Worm (Caenorhabditis elegans) whole organism, mixed stage, embryonic: ENCODE measurements around the gene srd-5.

Source experiments
- M03D4.4 ChIP-seq: sonication (generic microtip); optimal IDR thresholded peaks from 2 replicates; lab custom pipeline; 2017; ENCODE audit warnings: mild to moderate bottlenecking, missing genetic modification characterization, missing compliant biosample characterization
- bed-3 ChIP-seq: fragments of 200-800 bp; sonication (Bioruptor generic); optimal IDR thresholded peaks from 3 replicates; lab custom pipeline; 2018; ENCODE audit warnings: mild to moderate bottlenecking, missing genetic modification characterization, moderate library complexity, missing compliant biosample characterization
- blmp-1 ChIP-seq: fragments of 150-350 bp; optimal IDR thresholded peaks from 2 replicates; lab custom pipeline; 2014; ENCODE audit warnings: missing biosample characterization, missing genetic modification characterization
- ceh-39 ChIP-seq: fragments of 150-350 bp; optimal IDR thresholded peaks from 2 replicates; lab custom pipeline; 2014; ENCODE audit warnings: missing biosample characterization, missing genetic modification characterization
- ceh-43 ChIP-seq: fragments of 200-800 bp; sonication (Bioruptor generic); optimal IDR thresholded peaks from 2 replicates; lab custom pipeline; 2018; ENCODE audit warnings: mild to moderate bottlenecking, missing genetic modification characterization, moderate library complexity, missing compliant biosample characterization
- ceh-83 ChIP-seq: fragments of 200-800 bp; sonication (Bioruptor generic); optimal IDR thresholded peaks from 2 replicates; lab custom pipeline; 2018; ENCODE audit warnings: mild to moderate bottlenecking, missing genetic modification characterization, missing compliant biosample characterization
- ces-1 ChIP-seq: fragments of 150-350 bp; optimal IDR thresholded peaks from 2 replicates; lab custom pipeline; 2014; ENCODE audit warnings: missing biosample characterization, missing genetic modification reagents, missing genetic modification characterization
- cnd-1 ChIP-seq: fragments of 200-800 bp; sonication (Bioruptor generic); optimal IDR thresholded peaks from 2 replicates; lab custom pipeline; 2018; ENCODE audit warnings: mild to moderate bottlenecking, missing genetic modification characterization, missing compliant biosample characterization
- drap-1 ChIP-seq: fragments of 200-800 bp; sonication (Bioruptor generic); optimal IDR thresholded peaks from 3 replicates; lab custom pipeline; 2018; ENCODE audit warnings: mild to moderate bottlenecking, missing genetic modification characterization, missing compliant biosample characterization
- elt-1 ChIP-seq: sonication (generic microtip); optimal IDR thresholded peaks from 2 replicates; lab custom pipeline; 2017; ENCODE audit warnings: missing genetic modification characterization, mild to moderate bottlenecking, missing compliant biosample characterization, antibody characterized with exemption, moderate library complexity, borderline replicate concordance; ENCODE audit not compliant: insufficient read depth
- elt-3 ChIP-seq: fragments of 150-350 bp; optimal IDR thresholded peaks from 2 replicates; lab custom pipeline; 2014; ENCODE audit warnings: missing biosample characterization, missing genetic modification characterization
- flh-1 ChIP-seq: fragments of 200-800 bp; sonication (Bioruptor generic); optimal IDR thresholded peaks from 2 replicates; lab custom pipeline; 2018; ENCODE audit warnings: mild to moderate bottlenecking, missing genetic modification characterization, moderate library complexity, missing compliant biosample characterization
- ham-2 ChIP-seq: fragments of 200-800 bp; sonication (Bioruptor generic); optimal IDR thresholded peaks from 2 replicates; lab custom pipeline; 2018; ENCODE audit warnings: mild to moderate bottlenecking, missing genetic modification characterization, missing compliant biosample characterization
- hlh-1 ChIP-seq: fragments of 150-350 bp; optimal IDR thresholded peaks from 2 replicates; lab custom pipeline; 2014; ENCODE audit warnings: missing biosample characterization, missing genetic modification reagents, missing genetic modification characterization
- lin-13 ChIP-seq: fragments of 150-350 bp; optimal IDR thresholded peaks from 2 replicates; lab custom pipeline; 2014; ENCODE audit warnings: missing biosample characterization, missing genetic modification characterization
- lin-32 ChIP-seq: fragments of 200-800 bp; sonication (Bioruptor generic); optimal IDR thresholded peaks from 2 replicates; lab custom pipeline; 2018; ENCODE audit warnings: mild to moderate bottlenecking, missing genetic modification characterization, missing compliant biosample characterization
- lsy-2 ChIP-seq: fragments of 150-350 bp; optimal IDR thresholded peaks from 2 replicates; lab custom pipeline; 2014; ENCODE audit warnings: missing biosample characterization, missing genetic modification characterization
- mab-5 ChIP-seq: fragments of 150-350 bp; optimal IDR thresholded peaks from 2 replicates; lab custom pipeline; 2014; ENCODE audit warnings: missing biosample characterization, missing genetic modification characterization
- mep-1 ChIP-seq: fragments of 150-350 bp; optimal IDR thresholded peaks from 2 replicates; lab custom pipeline; 2017; ENCODE audit warnings: missing biosample characterization, missing genetic modification reagents, missing genetic modification characterization, inconsistent platforms
- mls-2 ChIP-seq: sonication (generic microtip); optimal IDR thresholded peaks from 2 replicates; lab custom pipeline; 2016; ENCODE audit warnings: mild to moderate bottlenecking, missing genetic modification characterization, moderate library complexity, missing compliant biosample characterization
- nhr-2 ChIP-seq: fragments of 150-350 bp; optimal IDR thresholded peaks from 2 replicates; lab custom pipeline; 2014; ENCODE audit warnings: missing biosample characterization, missing genetic modification characterization
- nhr-237 ChIP-seq: fragments of 150-350 bp; optimal IDR thresholded peaks from 2 replicates; lab custom pipeline; 2014; ENCODE audit warnings: missing biosample characterization, missing genetic modification characterization
- nhr-28 ChIP-seq: fragments of 150-350 bp; optimal IDR thresholded peaks from 2 replicates; lab custom pipeline; 2014; ENCODE audit warnings: missing biosample characterization, missing genetic modification characterization
- nhr-76 ChIP-seq: sonication (generic microtip); optimal IDR thresholded peaks from 2 replicates; lab custom pipeline; 2017; ENCODE audit warnings: missing biosample characterization, missing genetic modification characterization
- pha-4 ChIP-seq: fragments of 150-350 bp; optimal IDR thresholded peaks from 2 replicates; lab custom pipeline; 2018; ENCODE audit warnings: missing biosample characterization, missing genetic modification reagents, missing genetic modification characterization
- sem-2 ChIP-seq: fragments of 200-800 bp; sonication (Bioruptor generic); optimal IDR thresholded peaks from 2 replicates; lab custom pipeline; 2018; ENCODE audit warnings: mild to moderate bottlenecking, missing genetic modification characterization, missing compliant biosample characterization
- sptf-1 ChIP-seq: sonication (generic microtip); optimal IDR thresholded peaks from 2 replicates; lab custom pipeline; 2017; ENCODE audit warnings: mild to moderate bottlenecking, missing genetic modification characterization, moderate library complexity, missing compliant biosample characterization
- unc-120 ChIP-seq: sonication (generic microtip); optimal IDR thresholded peaks from 2 replicates; lab custom pipeline; 2017; ENCODE audit warnings: missing genetic modification characterization, missing compliant biosample characterization; ENCODE audit not compliant: poor library complexity, severe bottlenecking
- unc-39 ChIP-seq: fragments of 150-350 bp; optimal IDR thresholded peaks from 2 replicates; lab custom pipeline; 2014; ENCODE audit warnings: missing biosample characterization, missing genetic modification characterization
- unc-62 ChIP-seq: fragments of 150-350 bp; optimal IDR thresholded peaks from 2 replicates; lab custom pipeline; 2014; ENCODE audit warnings: missing biosample characterization, missing genetic modification reagents, missing genetic modification characterization
- zip-8 ChIP-seq: fragments of 150-350 bp; optimal IDR thresholded peaks from 2 replicates; lab custom pipeline; 2014; ENCODE audit warnings: missing biosample characterization, missing genetic modification characterization
- ztf-11 ChIP-seq: fragments of 150-350 bp; optimal IDR thresholded peaks from 2 replicates; lab custom pipeline; 2014; ENCODE audit warnings: missing biosample characterization, missing genetic modification characterization

Gene srd-5

ce11 chrIV:5658225-5658624, 16.1 kb downstream of the srd-5 start:
- peak; percentile 19 for TF ChIP-seq ces-1 (GFP tag; lab: Kevin White, UChicago)
- no peak for TF ChIP-seq ceh-43 (GFP tag; lab: Kevin White, UChicago)

ce11 chrIV:5657126-5657666, 17.1 kb downstream of the srd-5 start:
- TF ChIP-seq unc-120 (tag; lab: Kevin White, UChicago) (peak; percentile 41), ces-1 (GFP tag; lab: Kevin White, UChicago) (no peak), lsy-2 (tag; lab: Kevin White, UChicago) (no peak), elt-1 (tag; lab: Kevin White, UChicago) (peak; percentile 27), nhr-237 (tag; lab: Kevin White, UChicago) (peak; percentile 85), unc-62 (GFP tag; lab: Kevin White, UChicago) (peak; percentile 49), ham-2 (peak; percentile 73), pha-4 (peak; percentile 50), blmp-1 (tag; lab: Kevin White, UChicago) (peak; percentile 10)

ce11 chrIV:5655966-5656389, 18.4 kb downstream of the srd-5 start:
- TF ChIP-seq nhr-237 (tag; lab: Kevin White, UChicago) (peak; percentile 86), pha-4 (no peak), hlh-1 (tag; lab: Kevin White, UChicago) (no peak), nhr-76 (tag; lab: Kevin White, UChicago) (no peak), M03D4.4 (tag; lab: Kevin White, UChicago) (no peak), sem-2 (no peak), lin-13 (tag; lab: Kevin White, UChicago) (no peak), lin-32 (GFP tag; lab: Kevin White, UChicago) (no peak), mab-5 (tag; lab: Kevin White, UChicago) (no peak), unc-62 (GFP tag; lab: Kevin White, UChicago) (peak; percentile 47), mep-1 (tag; lab: Kevin White, UChicago) (no peak), nhr-28 (tag; lab: Kevin White, UChicago) (peak; percentile 67), elt-3 (tag; lab: Kevin White, UChicago) (peak; percentile 16), unc-120 (tag; lab: Kevin White, UChicago) (no peak), nhr-2 (tag; lab: Kevin White, UChicago) (no peak)

- TF ChIP-seq zip-8 (tag; lab: Kevin White, UChicago): no peak
- no peak for TF ChIP-seq blmp-1 (tag; lab: Kevin White, UChicago)
- no peak for TF ChIP-seq lin-32 (GFP tag; lab: Kevin White, UChicago)
- TF ChIP-seq ztf-11: no peak
- no peak for TF ChIP-seq sptf-1 (tag; lab: Kevin White, UChicago)
- no peak for TF ChIP-seq ham-2
- TF ChIP-seq cnd-1 (tag; lab: Kevin White, UChicago): no peak
- no peak for TF ChIP-seq hlh-1 (tag; lab: Kevin White, UChicago)
- TF ChIP-seq nhr-28 (tag; lab: Kevin White, UChicago): no peak
- TF ChIP-seq mab-5 (tag; lab: Kevin White, UChicago): no peak
- TF ChIP-seq unc-39 (tag; lab: Kevin White, UChicago): no peak
- TF ChIP-seq elt-3 (tag; lab: Kevin White, UChicago): no peak
- TF ChIP-seq mep-1 (tag; lab: Kevin White, UChicago): no peak
Measured at ce11 chrIV:5654693-5655092, 19.6 kb downstream of the srd-5 start.

ce11 chrIV:5654203-5654602, 20.1 kb downstream of the srd-5 start:
- TF ChIP-seq blmp-1 (tag; lab: Kevin White, UChicago) (no peak), sptf-1 (tag; lab: Kevin White, UChicago) (no peak), drap-1 (GFP tag; lab: Kevin White, UChicago) (no peak)

ce11 chrIV:5653649-5654048, 20.7 kb downstream of the srd-5 start, which contains the start of gene clec-178:
Gene clec-178 (plus strand): TSS chrIV:5653949.
- TF ChIP-seq bed-3: no peak
- TF ChIP-seq sptf-1 (tag; lab: Kevin White, UChicago): no peak
- TF ChIP-seq unc-120 (tag; lab: Kevin White, UChicago): no peak
- TF ChIP-seq ceh-83: no peak
- TF ChIP-seq mls-2 (tag; lab: Kevin White, UChicago): no peak
- no peak for TF ChIP-seq sem-2
- no peak for TF ChIP-seq cnd-1 (tag; lab: Kevin White, UChicago)
- TF ChIP-seq unc-39 (tag; lab: Kevin White, UChicago): no peak
- no peak for TF ChIP-seq flh-1 (GFP tag; lab: Kevin White, UChicago)
- TF ChIP-seq M03D4.4 (tag; lab: Kevin White, UChicago): no peak
- no peak for TF ChIP-seq ham-2
- TF ChIP-seq nhr-2 (tag; lab: Kevin White, UChicago): no peak
- TF ChIP-seq lin-13 (tag; lab: Kevin White, UChicago): no peak
- no peak for TF ChIP-seq ceh-39
- TF ChIP-seq mab-5 (tag; lab: Kevin White, UChicago): no peak
- no peak for TF ChIP-seq ces-1 (GFP tag; lab: Kevin White, UChicago)
- no peak for TF ChIP-seq lsy-2 (tag; lab: Kevin White, UChicago)
- no peak for TF ChIP-seq nhr-76 (tag; lab: Kevin White, UChicago)
- TF ChIP-seq lin-32 (GFP tag; lab: Kevin White, UChicago): no peak
